Worm (Caenorhabditis elegans) whole organism, L4/young adult: Measurements from ENCODE around the gene mltn-5.

Source experiments
- W03F9.2 ChIP-seq: fragments of 150-350 bp; optimal IDR thresholded peaks from 2 replicates; lab custom pipeline; 2014; ENCODE audit warnings: missing biosample characterization, missing genetic modification characterization
- dao-5 ChIP-seq: sonication (generic microtip); optimal IDR thresholded peaks from 2 replicates; lab custom pipeline; 2016; ENCODE audit warnings: missing genotype, missing genetic modification characterization, moderate library complexity, missing compliant biosample characterization
- him-1 ChIP-seq: sonication (generic microtip); optimal IDR thresholded peaks from 2 replicates; lab custom pipeline; 2016; ENCODE audit warnings: missing genotype, missing genetic modification reagents, missing genetic modification characterization, missing compliant biosample characterization

DNA sequence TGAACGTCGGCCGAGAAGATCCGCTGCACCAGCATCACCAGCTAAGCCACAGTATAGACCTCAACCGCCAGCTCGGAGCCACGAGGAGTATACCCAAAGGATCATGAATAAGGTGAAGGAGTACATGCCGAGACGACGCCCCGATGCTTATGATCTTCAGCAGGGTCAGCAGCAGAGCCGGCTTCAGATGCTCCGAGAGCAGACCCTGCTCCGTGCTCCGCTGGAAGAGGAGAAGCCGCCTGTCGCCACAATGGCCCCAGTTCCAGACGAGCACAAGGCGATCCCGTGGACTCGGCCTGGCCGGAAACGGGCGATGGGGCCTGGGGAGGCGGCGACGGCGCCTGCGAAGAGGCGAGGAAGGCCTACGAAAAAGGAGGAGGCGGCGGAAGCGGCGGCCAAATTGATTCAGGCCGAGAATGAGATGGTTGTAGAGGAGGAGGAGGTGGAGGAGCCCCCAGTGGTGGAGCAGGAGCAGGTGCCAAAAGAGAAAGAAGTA is 28.7 kb upstream of the mltn-5 start:
- TF ChIP-seq him-1 (no peak), W03F9.2 (tag; lab: Kevin White, UChicago) (no peak), dao-5 (tag; lab: Kevin White, UChicago) (no peak)
